Fruit fly (Drosophila melanogaster) whole organism, embryonic: ENCODE results near the gene CG8814.

Experiments
- Antp ChIP-seq: fragments of 200-800 bp; sonication (Bioruptor generic); optimal IDR thresholded peaks from 3 replicates; lab custom pipeline; 2016; ENCODE audit warnings: missing biosample characterization, missing genetic modification characterization
- Bdp1 ChIP-seq: fragments of 200-800 bp; sonication (Bioruptor generic); optimal IDR thresholded peaks from 3 replicates; lab custom pipeline; 2016; ENCODE audit warnings: missing biosample characterization, missing genetic modification characterization
- CG10267 ChIP-seq: fragments of 200-800 bp; sonication (Bioruptor generic); optimal IDR thresholded peaks from 2 replicates; lab custom pipeline; 2018; ENCODE audit warnings: missing biosample characterization, mild to moderate bottlenecking, missing genetic modification characterization, moderate library complexity
- CG10654 ChIP-seq: fragments of 200-800 bp; sonication (Bioruptor generic); optimal IDR thresholded peaks from 2 replicates; lab custom pipeline; 2016; ENCODE audit warnings: missing biosample characterization, missing genetic modification characterization
- CG11085 ChIP-seq: fragments of 200-800 bp; sonication (Bioruptor generic); IDR thresholded peaks from 2 replicates; pipeline ENCODE4 v1.3.6; 2022; ENCODE audit warnings: missing biosample characterization, missing genetic modification characterization
- CG12071 ChIP-seq: fragments of 200-800 bp; sonication (Bioruptor generic); optimal IDR thresholded peaks from 3 replicates; lab custom pipeline; 2018; ENCODE audit warnings: missing biosample characterization, mild to moderate bottlenecking, missing genetic modification characterization
- CG1832 ChIP-seq: fragments of 200-800 bp; sonication (Bioruptor generic); optimal IDR thresholded peaks from 2 replicates; lab custom pipeline; 2017; ENCODE audit warnings: missing biosample characterization, mild to moderate bottlenecking, missing genetic modification characterization, inconsistent platforms
- CG2889 ChIP-seq: fragments of 200-800 bp; sonication (Bioruptor generic); IDR thresholded peaks from 3 replicates; pipeline ENCODE4 v1.3.6; 2022; ENCODE audit warnings: missing biosample characterization, missing genetic modification characterization
- CG3065 ChIP-seq: fragments of 200-800 bp; sonication (Bioruptor generic); optimal IDR thresholded peaks from 2 replicates; lab custom pipeline; 2016; ENCODE audit warnings: missing biosample characterization, missing genetic modification characterization
- CG4360 ChIP-seq: fragments of 200-800 bp; sonication (Bioruptor generic); IDR thresholded peaks from 2 replicates; pipeline ENCODE4 v1.3.6; 2022; ENCODE audit warnings: missing biosample characterization, missing genetic modification characterization
- CG7357 ChIP-seq: fragments of 200-800 bp; sonication (Bioruptor generic); IDR thresholded peaks from 3 replicates; pipeline ENCODE4 v1.3.6; 2022; ENCODE audit warnings: missing biosample characterization, missing genetic modification characterization
- CG7745 ChIP-seq: fragments of 200-800 bp; sonication (Bioruptor generic); optimal IDR thresholded peaks from 2 replicates; lab custom pipeline; 2018; ENCODE audit warnings: missing biosample characterization, mild to moderate bottlenecking, missing genetic modification characterization, moderate library complexity
- CG8359 ChIP-seq: fragments of 200-800 bp; sonication (Bioruptor generic); optimal IDR thresholded peaks from 2 replicates; lab custom pipeline; 2017; ENCODE audit warnings: missing biosample characterization, mild to moderate bottlenecking, missing genetic modification characterization, borderline replicate concordance
- CG8765 ChIP-seq: fragments of 200-800 bp; sonication (Bioruptor generic); IDR thresholded peaks from 2 replicates; pipeline ENCODE4 v1.3.6; 2022; ENCODE audit warnings: missing biosample characterization, missing genetic modification characterization
- CoRest ChIP-seq: fragments of 200-800 bp; sonication (Bioruptor generic); optimal IDR thresholded peaks from 3 replicates; lab custom pipeline; 2018; ENCODE audit warnings: missing biosample characterization, mild to moderate bottlenecking, missing genetic modification characterization, moderate library complexity
- Elba2 ChIP-seq: fragments of 200-800 bp; sonication (Bioruptor generic); optimal IDR thresholded peaks from 3 replicates; lab custom pipeline; 2016; ENCODE audit warnings: missing biosample characterization, missing genetic modification characterization
- Fer1 ChIP-seq: fragments of 200-800 bp; sonication (Bioruptor generic); optimal IDR thresholded peaks from 2 replicates; lab custom pipeline; 2017; ENCODE audit warnings: missing biosample characterization, mild to moderate bottlenecking, missing genetic modification characterization
- HLH54F ChIP-seq: fragments of 200-800 bp; sonication (Bioruptor generic); optimal IDR thresholded peaks from 3 replicates; lab custom pipeline; 2016; ENCODE audit warnings: missing biosample characterization, missing genetic modification characterization
- Max ChIP-seq: fragments of 200-800 bp; sonication (Bioruptor generic); optimal IDR thresholded peaks from 2 replicates; lab custom pipeline; 2016; ENCODE audit warnings: missing biosample characterization, mild to moderate bottlenecking, missing genetic modification characterization
- Nf-YC ChIP-seq: fragments of 200-800 bp; optimal IDR thresholded peaks from 3 replicates; lab custom pipeline; 2019; ENCODE audit warnings: missing biosample characterization, mild to moderate bottlenecking, missing genetic modification characterization, moderate library complexity
- Six4 ChIP-seq: fragments of 200-800 bp; sonication (Bioruptor generic); optimal IDR thresholded peaks from 2 replicates; lab custom pipeline; 2016; ENCODE audit warnings: missing biosample characterization, missing genetic modification characterization
- abd-A ChIP-seq: fragments of 200-800 bp; sonication (Bioruptor generic); optimal IDR thresholded peaks from 3 replicates; lab custom pipeline; 2019; ENCODE audit warnings: missing biosample characterization, mild to moderate bottlenecking, missing genetic modification characterization, moderate library complexity
- ap ChIP-seq: fragments of 200-800 bp; sonication (Bioruptor generic); IDR thresholded peaks from 2 replicates; pipeline ENCODE4 v1.3.6; 2022; ENCODE audit warnings: missing biosample characterization, missing genetic modification characterization
- ash1 ChIP-seq: fragments of 200-800 bp; sonication (Bioruptor generic); optimal IDR thresholded peaks from 2 replicates; lab custom pipeline; 2018; ENCODE audit warnings: missing biosample characterization, mild to moderate bottlenecking, missing genetic modification characterization
- az2 ChIP-seq: fragments of 200-800 bp; sonication (Bioruptor generic); optimal IDR thresholded peaks from 3 replicates; lab custom pipeline; 2016; ENCODE audit warnings: missing biosample characterization, missing genetic modification characterization
- cad ChIP-seq: fragments of >200 bp; optimal IDR thresholded peaks from 2 replicates; lab custom pipeline; 2017; ENCODE audit warnings: missing biosample characterization, missing genetic modification characterization
- chn ChIP-seq: fragments of 200-800 bp; sonication (Bioruptor generic); optimal IDR thresholded peaks from 2 replicates; lab custom pipeline; 2016; ENCODE audit warnings: missing biosample characterization, missing genetic modification characterization
- disco-r ChIP-seq: fragments of 200-800 bp; sonication (Bioruptor generic); optimal IDR thresholded peaks from 2 replicates; lab custom pipeline; 2016; ENCODE audit warnings: missing biosample characterization, missing genetic modification characterization
- dysf ChIP-seq: fragments of 200-800 bp; sonication (Bioruptor generic); IDR thresholded peaks from 3 replicates; pipeline ENCODE4 v1.3.6; 2022; ENCODE audit warnings: missing biosample characterization, missing genetic modification characterization
- ewg ChIP-seq: fragments of 200-800 bp; sonication (Bioruptor generic); optimal IDR thresholded peaks from 3 replicates; lab custom pipeline; 2017; ENCODE audit warnings: mild to moderate bottlenecking, missing biosample characterization, missing genetic modification reagents, missing genetic modification characterization
- ftz-f1 ChIP-seq: fragments of 200-800 bp; sonication (Bioruptor generic); optimal IDR thresholded peaks from 2 replicates; lab custom pipeline; 2016; ENCODE audit warnings: missing biosample characterization, missing genetic modification characterization
- gce ChIP-seq: fragments of 200-800 bp; sonication (Bioruptor generic); IDR thresholded peaks from 3 replicates; pipeline ENCODE4 v1.3.6; 2022; ENCODE audit warnings: missing biosample characterization, missing genetic modification characterization
- hth ChIP-seq: fragments of >200 bp; optimal IDR thresholded peaks from 2 replicates; lab custom pipeline; 2017; ENCODE audit warnings: inconsistent platforms
- insv ChIP-seq, 2 experiments: fragments of 200-800 bp; sonication (Bioruptor generic); optimal IDR thresholded peaks; 3 replicates each; lab custom pipeline; 2016 to 2018; ENCODE audit warnings: missing biosample characterization in 2 of 2, missing genetic modification characterization in 2 of 2
- jumu ChIP-seq: fragments of 200-800 bp; sonication (Bioruptor generic); optimal IDR thresholded peaks from 3 replicates; lab custom pipeline; 2016; ENCODE audit warnings: missing biosample characterization, missing genetic modification characterization
- kah ChIP-seq: fragments of 200-800 bp; sonication (Bioruptor generic); optimal IDR thresholded peaks from 2 replicates; lab custom pipeline; 2018; ENCODE audit warnings: missing biosample characterization, mild to moderate bottlenecking, missing genetic modification characterization
- ken ChIP-seq: fragments of 200-800 bp; sonication (Bioruptor generic); IDR thresholded peaks from 3 replicates; pipeline ENCODE4 v1.3.6; 2022; ENCODE audit warnings: missing biosample characterization, missing genetic modification characterization
- lbe ChIP-seq: fragments of 200-800 bp; sonication (Bioruptor generic); optimal IDR thresholded peaks from 2 replicates; lab custom pipeline; 2016; ENCODE audit warnings: missing biosample characterization, mild to moderate bottlenecking, missing genetic modification characterization
- nau ChIP-seq: fragments of 200-800 bp; sonication (Bioruptor generic); optimal IDR thresholded peaks from 3 replicates; lab custom pipeline; 2017; ENCODE audit warnings: missing biosample characterization, mild to moderate bottlenecking, missing genetic modification characterization, missing genetic modification reagents
- nom ChIP-seq: fragments of 200-800 bp; sonication (Bioruptor generic); optimal IDR thresholded peaks from 2 replicates; lab custom pipeline; 2017; ENCODE audit warnings: missing biosample characterization, missing genetic modification characterization, mild to moderate bottlenecking, moderate library complexity, missing genetic modification reagents
- otp ChIP-seq: fragments of 200-800 bp; sonication (Bioruptor generic); IDR thresholded peaks from 3 replicates; pipeline ENCODE4, ENCODE4 v1.3.6; 2022; ENCODE audit warnings: missing biosample characterization, missing genetic modification characterization
- ranshi ChIP-seq: fragments of 200-800 bp; sonication (Bioruptor generic); IDR thresholded peaks from 2 replicates; pipeline ENCODE4 v1.3.6; 2022; ENCODE audit warnings: missing biosample characterization, missing genetic modification characterization
- sima ChIP-seq: fragments of 200-800 bp; sonication (Bioruptor generic); optimal IDR thresholded peaks from 2 replicates; lab custom pipeline; 2016; ENCODE audit warnings: missing biosample characterization, missing genetic modification characterization
- unc-4 ChIP-seq: fragments of 200-800 bp; sonication (Bioruptor generic); IDR thresholded peaks from 2 replicates; pipeline ENCODE4 v1.3.6; 2022; ENCODE audit warnings: missing biosample characterization, missing genetic modification characterization; ENCODE audit not compliant: partially characterized antibody

Gene CG8814

DNA sequence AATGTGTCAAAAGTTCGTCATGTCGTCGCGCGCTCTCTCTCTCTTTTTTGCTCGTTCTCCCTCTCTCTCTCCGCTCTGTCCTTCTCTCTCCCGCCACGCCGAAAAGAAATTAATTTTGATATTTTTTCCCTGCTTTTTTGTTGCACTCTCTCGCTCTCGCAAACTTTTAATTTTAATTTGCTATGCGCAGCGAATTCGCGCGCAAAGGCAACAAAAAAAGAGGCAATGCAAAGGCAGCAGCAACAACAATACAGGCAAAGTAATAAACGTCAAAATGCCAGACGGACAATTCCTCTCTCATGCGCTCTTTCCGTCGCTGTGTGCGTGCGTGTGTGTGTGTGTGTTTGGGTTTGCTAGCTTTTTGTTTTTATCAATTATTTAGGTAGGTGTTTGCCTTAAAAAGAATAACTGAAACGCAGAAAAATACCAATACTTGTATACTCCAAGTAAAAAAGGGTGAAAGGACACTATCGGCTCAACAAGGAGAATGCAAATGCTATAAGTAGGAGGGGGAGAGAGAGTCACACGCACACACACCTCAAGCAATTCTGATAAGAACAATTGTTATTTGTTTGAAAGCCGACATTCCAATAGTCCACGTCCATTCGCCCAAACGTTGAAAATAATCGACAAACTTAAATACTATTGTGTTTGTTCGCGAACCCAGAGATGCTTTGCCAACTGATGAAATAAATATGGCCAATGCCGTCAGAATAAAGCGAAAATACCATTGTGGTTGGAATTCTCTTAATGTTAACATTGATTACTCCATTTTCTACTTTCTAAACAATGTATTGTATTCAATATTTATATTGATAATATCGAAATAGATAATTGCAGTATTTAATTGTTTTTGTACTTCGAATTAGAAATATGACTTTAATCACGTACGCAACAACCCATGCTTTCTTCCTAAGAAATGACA is 12.2 kb downstream of the CG8814 start (continued):
- TF ChIP-seq CoRest (tag; lab: Kevin White, UChicago) (no peak), ranshi (GFP tag; lab: Robert Waterston, UW) (no peak), az2 (GFP tag; lab: Kevin White, UChicago) (no peak), Six4 (GFP tag; lab: Kevin White, UChicago) (no peak), ken (no peak), HLH54F (no peak), ash1 (GFP tag; lab: Kevin White, UChicago) (no peak), dysf (no peak), abd-A (tag; lab: Kevin White, UChicago) (peak; percentile 77), CG1832 (peak; percentile 36), Bdp1 (no peak), CG10267 (tag; lab: Kevin White, UChicago) (no peak), disco-r (GFP tag; lab: Kevin White, UChicago) (no peak), otp (GFP tag; lab: Robert Waterston, UW) (no peak), CG11085 (GFP tag; lab: Robert Waterston, UW) (no peak), CG10654 (GFP tag; lab: Kevin White, UChicago) (no peak), gce (no peak), unc-4 (GFP tag; lab: Robert Waterston, UW) (0 out of 2 replicates have a peak, but pooled peaks have one; percentile 17), jumu (GFP tag; lab: Kevin White, UChicago) (no peak), lbe (peak; percentile 1), Antp (GFP tag; lab: Kevin White, UChicago) (no peak), ftz-f1 (GFP tag; lab: Kevin White, UChicago) (no peak), CG3065 (GFP tag; lab: Kevin White, UChicago) (no peak), CG2889 (GFP tag; lab: Robert Waterston, UW) (no peak), cad (peak; percentile 35), Nf-YC (no peak), CG4360 (GFP tag; lab: Robert Waterston, UW) (peak; percentile 65), kah (GFP tag; lab: Kevin White, UChicago) (no peak), hth (lab: Kevin White, UChicago) (no peak), ewg (GFP tag; lab: Kevin White, UChicago) (peak; percentile 48), Fer1 (GFP tag; lab: Kevin White, UChicago) (no peak), CG12071 (GFP tag; lab: Kevin White, UChicago) (no peak), nau (GFP tag; lab: Kevin White, UChicago) (no peak), ap (GFP tag; lab: Robert Waterston, UW) (no peak), CG7357 (GFP tag; lab: Robert Waterston, UW) (no peak), chn (no peak), nom (GFP tag; lab: Kevin White, UChicago) (peak; percentile 83), CG7745 (peak; percentile 99), insv (GFP tag; optimal IDR thresholded peaks at IDR 0.05; lab: Kevin White, UChicago) (peak; percentile 41 to 93), Elba2 (GFP tag; lab: Kevin White, UChicago) (peak; percentile 73), CG8765 (no peak), sima (GFP tag; lab: Kevin White, UChicago) (no peak), CG8359 (GFP tag; lab: Kevin White, UChicago) (no peak), Max (GFP tag; lab: Kevin White, UChicago) (no peak)
